Fruit fly (Drosophila melanogaster) whole organism, embryonic: Measurements from ENCODE around the gene CG12118.

Source experiments
- Antp ChIP-seq: fragments of 200-800 bp; sonication (Bioruptor generic); optimal IDR thresholded peaks from 3 replicates; lab custom pipeline; 2016; ENCODE audit warnings: missing biosample characterization, missing genetic modification characterization
- Atf6 ChIP-seq: fragments of 200-800 bp; sonication (Bioruptor generic); IDR thresholded peaks from 2 replicates; pipeline ENCODE4 v1.3.6; 2022; ENCODE audit warnings: missing biosample characterization, missing genetic modification characterization
- Blimp-1 ChIP-seq: fragments of 200-800 bp; sonication (Bioruptor generic); optimal IDR thresholded peaks from 3 replicates; lab custom pipeline; 2018; ENCODE audit warnings: missing biosample characterization, missing genetic modification characterization, mild to moderate bottlenecking, moderate library complexity, missing genetic modification reagents
- CG10321 ChIP-seq: fragments of 200-800 bp; sonication (Bioruptor generic); IDR thresholded peaks from 2 replicates; pipeline ENCODE4 v1.3.6; 2022; ENCODE audit warnings: missing biosample characterization, missing genetic modification characterization
- CG10979 ChIP-seq: fragments of 200-800 bp; sonication (Bioruptor generic); optimal IDR thresholded peaks from 2 replicates; lab custom pipeline; 2018; ENCODE audit warnings: missing biosample characterization, mild to moderate bottlenecking, missing genetic modification characterization, moderate library complexity
- CG11093 ChIP-seq: fragments of 200-800 bp; sonication (Bioruptor generic); IDR thresholded peaks from 3 replicates; pipeline ENCODE4 v1.3.6; 2022; ENCODE audit warnings: missing biosample characterization, missing genetic modification characterization
- CG11560 ChIP-seq: fragments of 200-800 bp; sonication (Bioruptor generic); IDR thresholded peaks from 3 replicates; pipeline ENCODE4 v1.3.6; 2022; ENCODE audit warnings: missing biosample characterization, missing genetic modification characterization
- CG14667 ChIP-seq: fragments of 200-800 bp; sonication (Bioruptor generic); IDR thresholded peaks from 2 replicates; pipeline ENCODE4 v1.3.6; 2022; ENCODE audit warnings: missing biosample characterization, missing genetic modification characterization
- CG15479 ChIP-seq: fragments of 200-800 bp; sonication (Bioruptor generic); optimal IDR thresholded peaks from 3 replicates; lab custom pipeline; 2019; ENCODE audit warnings: missing biosample characterization, mild to moderate bottlenecking, missing genetic modification characterization, moderate library complexity
- CG16863 ChIP-seq: fragments of 200-800 bp; sonication (Bioruptor generic); optimal IDR thresholded peaks from 3 replicates; lab custom pipeline; 2016; ENCODE audit warnings: missing biosample characterization, missing genetic modification characterization
- CG17359 ChIP-seq: fragments of 200-800 bp; sonication (Bioruptor generic); optimal IDR thresholded peaks from 3 replicates; lab custom pipeline; 2018; ENCODE audit warnings: missing biosample characterization, mild to moderate bottlenecking, missing genetic modification characterization, moderate library complexity
- CG17829 ChIP-seq: fragments of 200-800 bp; optimal IDR thresholded peaks from 2 replicates; lab custom pipeline; 2019; ENCODE audit warnings: missing biosample characterization, mild to moderate bottlenecking, missing genetic modification characterization, moderate library complexity
- CG2712 ChIP-seq: fragments of 200-800 bp; optimal IDR thresholded peaks from 3 replicates; lab custom pipeline; 2019; ENCODE audit warnings: missing biosample characterization, mild to moderate bottlenecking, missing genetic modification characterization, moderate library complexity
- CG31441 ChIP-seq: fragments of 200-800 bp; sonication (Bioruptor generic); IDR thresholded peaks from 2 replicates; pipeline ENCODE4 v1.3.6; 2022; ENCODE audit warnings: missing biosample characterization, missing genetic modification characterization
- CG34224 ChIP-seq: fragments of 200-800 bp; sonication (Bioruptor generic); IDR thresholded peaks from 3 replicates; pipeline ENCODE4 v1.3.6; 2022; ENCODE audit warnings: missing biosample characterization, missing genetic modification characterization; ENCODE audit not compliant: partially characterized antibody
- CG34422 ChIP-seq: fragments of 200-800 bp; sonication (Bioruptor generic); IDR thresholded peaks from 3 replicates; pipeline ENCODE4 v1.3.6; 2022; ENCODE audit warnings: missing biosample characterization, missing genetic modification characterization
- CG4404 ChIP-seq: fragments of 200-800 bp; sonication (Bioruptor generic); IDR thresholded peaks from 2 replicates; pipeline ENCODE4 v1.3.6; 2022; ENCODE audit warnings: missing biosample characterization, missing genetic modification characterization
- CG4820 ChIP-seq: fragments of 200-800 bp; sonication (Bioruptor generic); optimal IDR thresholded peaks from 3 replicates; lab custom pipeline; 2016; ENCODE audit warnings: missing biosample characterization, missing genetic modification characterization
- CG6272 ChIP-seq: fragments of 200-800 bp; sonication (Bioruptor generic); IDR thresholded peaks from 2 replicates; pipeline ENCODE4 v1.3.6; 2022; ENCODE audit warnings: missing biosample characterization, missing genetic modification characterization
- CG6689 ChIP-seq: fragments of 200-800 bp; sonication (Bioruptor generic); IDR thresholded peaks from 2 replicates; pipeline ENCODE4 v1.3.6; 2022; ENCODE audit warnings: missing biosample characterization, missing genetic modification characterization
- CG7745 ChIP-seq: fragments of 200-800 bp; sonication (Bioruptor generic); optimal IDR thresholded peaks from 2 replicates; lab custom pipeline; 2018; ENCODE audit warnings: missing biosample characterization, mild to moderate bottlenecking, missing genetic modification characterization, moderate library complexity
- CG7839 ChIP-seq: fragments of 200-800 bp; sonication (Bioruptor generic); optimal IDR thresholded peaks from 3 replicates; lab custom pipeline; 2018; ENCODE audit warnings: missing biosample characterization, mild to moderate bottlenecking, missing genetic modification characterization, moderate library complexity
- CG8388 ChIP-seq: fragments of 200-800 bp; sonication (Bioruptor generic); optimal IDR thresholded peaks from 2 replicates; lab custom pipeline; 2019; ENCODE audit warnings: missing biosample characterization, mild to moderate bottlenecking, missing genetic modification characterization, moderate library complexity
- Chrac-16 ChIP-seq: fragments of 200-800 bp; sonication (Bioruptor generic); optimal IDR thresholded peaks from 3 replicates; lab custom pipeline; 2016; ENCODE audit warnings: missing biosample characterization, missing genetic modification characterization
- Ets65A ChIP-seq: fragments of 200-800 bp; sonication (Bioruptor generic); peaks from one replicate; lab custom pipeline; 2016; ENCODE audit warnings: missing biosample characterization, missing genetic modification characterization
- Gug ChIP-seq: fragments of 200-800 bp; sonication (Bioruptor generic); IDR thresholded peaks from 4 replicates; pipeline ENCODE4 v1.3.6; 2022; ENCODE audit warnings: missing biosample characterization, missing genetic modification characterization
- Hr39 ChIP-seq: fragments of >200 bp; optimal IDR thresholded peaks from 2 replicates; lab custom pipeline; 2017
- Optix ChIP-seq: fragments of 200-800 bp; sonication (Bioruptor generic); IDR thresholded peaks from 3 replicates; pipeline ENCODE4 v1.3.6; 2022; ENCODE audit warnings: missing biosample characterization, missing genetic modification characterization
- Ptx1 ChIP-seq: fragments of 200-800 bp; sonication (Bioruptor generic); IDR thresholded peaks from 2 replicates; pipeline ENCODE4 v1.3.6; 2022; ENCODE audit warnings: missing biosample characterization, missing genetic modification characterization
- Rx ChIP-seq: fragments of 200-800 bp; sonication (Bioruptor generic); IDR thresholded peaks from 2 replicates; pipeline ENCODE4 v1.3.6; 2022; ENCODE audit warnings: missing biosample characterization, missing genetic modification characterization
- bab2 ChIP-seq: fragments of 200-800 bp; sonication (Bioruptor generic); optimal IDR thresholded peaks from 2 replicates; lab custom pipeline; 2016; ENCODE audit warnings: missing biosample characterization, missing genetic modification characterization
- btn ChIP-seq: fragments of 200-800 bp; sonication (Bioruptor generic); optimal IDR thresholded peaks from 2 replicates; lab custom pipeline; 2016; ENCODE audit warnings: missing biosample characterization, missing genetic modification characterization
- chif ChIP-seq, 2 experiments: fragments of 200-800 bp; sonication (Bioruptor generic); optimal IDR thresholded peaks; 3 replicates each; lab custom pipeline; 2016; ENCODE audit warnings: missing biosample characterization in 2 of 2, missing genetic modification characterization in 2 of 2
- ci ChIP-seq: fragments of 200-800 bp; sonication (Bioruptor generic); IDR thresholded peaks from 3 replicates; pipeline ENCODE4 v1.3.6; 2022; ENCODE audit warnings: missing biosample characterization, missing genetic modification characterization
- danr ChIP-seq: fragments of 200-800 bp; sonication (Bioruptor generic); IDR thresholded peaks from 2 replicates; pipeline ENCODE4 v1.3.6; 2022; ENCODE audit warnings: missing biosample characterization, missing genetic modification characterization
- dysf ChIP-seq: fragments of 200-800 bp; sonication (Bioruptor generic); IDR thresholded peaks from 3 replicates; pipeline ENCODE4 v1.3.6; 2022; ENCODE audit warnings: missing biosample characterization, missing genetic modification characterization
- eve ChIP-seq, 2 experiments: fragments of >200 bp; optimal IDR thresholded peaks; 2 replicates each; lab custom pipeline; 2017; ENCODE audit warnings: missing biosample characterization in 2 of 2, missing genetic modification characterization in 2 of 2
- fd96Cb ChIP-seq: fragments of 200-800 bp; sonication (Bioruptor generic); optimal IDR thresholded peaks from 2 replicates; lab custom pipeline; 2018; ENCODE audit warnings: missing biosample characterization, mild to moderate bottlenecking, missing genetic modification characterization, moderate library complexity
- grau ChIP-seq: fragments of 200-800 bp; optimal IDR thresholded peaks from 3 replicates; lab custom pipeline; 2019; ENCODE audit warnings: missing biosample characterization, mild to moderate bottlenecking, missing genetic modification characterization, moderate library complexity
- hkb ChIP-seq, 2 experiments: fragments of 200-800 bp in 1 of 2; fragments of >200 bp in 1 of 2; sonication (Bioruptor generic) in 1 of 2; IDR thresholded peaks in 1 of 2; optimal IDR thresholded peaks in 1 of 2; 2 replicates each; pipeline versions ENCODE4 v1.3.6 to Lab custom; 2017 to 2022; ENCODE audit warnings: missing biosample characterization in 1 of 2, missing genetic modification characterization in 1 of 2
- nmo ChIP-seq: fragments of 200-800 bp; sonication (Bioruptor generic); optimal IDR thresholded peaks from 2 replicates; lab custom pipeline; 2018; ENCODE audit warnings: missing biosample characterization, mild to moderate bottlenecking, missing genetic modification characterization, moderate library complexity
- otp ChIP-seq: fragments of 200-800 bp; sonication (Bioruptor generic); IDR thresholded peaks from 3 replicates; pipeline ENCODE4, ENCODE4 v1.3.6; 2022; ENCODE audit warnings: missing biosample characterization, missing genetic modification characterization
- phol ChIP-seq: fragments of 200-800 bp; sonication (Bioruptor generic); optimal IDR thresholded peaks from 3 replicates; lab custom pipeline; 2018; ENCODE audit warnings: missing biosample characterization, mild to moderate bottlenecking, missing genetic modification characterization, moderate library complexity
- pnt ChIP-seq: fragments of 200-800 bp; sonication (Bioruptor generic); optimal IDR thresholded peaks from 3 replicates; lab custom pipeline; 2016; ENCODE audit warnings: missing biosample characterization, missing genetic modification characterization
- ranshi ChIP-seq: fragments of 200-800 bp; sonication (Bioruptor generic); IDR thresholded peaks from 2 replicates; pipeline ENCODE4 v1.3.6; 2022; ENCODE audit warnings: missing biosample characterization, missing genetic modification characterization
- row ChIP-seq: fragments of 200-800 bp; sonication (Bioruptor generic); IDR thresholded peaks from 3 replicates; pipeline ENCODE4 v1.3.6; 2022; ENCODE audit warnings: missing biosample characterization, missing genetic modification characterization
- sens ChIP-seq: fragments of 200-800 bp; sonication (Bioruptor generic); peaks from one replicate; lab custom pipeline; 2016; ENCODE audit warnings: missing biosample characterization, missing genetic modification characterization
- slp2 ChIP-seq: fragments of 200-800 bp; sonication (Bioruptor generic); optimal IDR thresholded peaks from 2 replicates; lab custom pipeline; 2016; ENCODE audit warnings: missing biosample characterization, missing genetic modification characterization
- vvl ChIP-seq: fragments of 200-800 bp; sonication (Bioruptor generic); IDR thresholded peaks from 2 replicates; pipeline ENCODE4 v1.3.6; 2022; ENCODE audit warnings: missing biosample characterization, missing genetic modification characterization
- wor ChIP-seq: fragments of 200-800 bp; sonication (Bioruptor generic); IDR thresholded peaks from 2 replicates; pipeline ENCODE4 v1.3.6; 2022; ENCODE audit warnings: missing biosample characterization, missing genetic modification characterization
- zfh1 ChIP-seq: fragments of 200-800 bp; sonication (Bioruptor generic); IDR thresholded peaks from 3 replicates; pipeline ENCODE4 v1.3.6; 2022; ENCODE audit warnings: missing biosample characterization, missing genetic modification characterization

CG12118 gene

DNA sequence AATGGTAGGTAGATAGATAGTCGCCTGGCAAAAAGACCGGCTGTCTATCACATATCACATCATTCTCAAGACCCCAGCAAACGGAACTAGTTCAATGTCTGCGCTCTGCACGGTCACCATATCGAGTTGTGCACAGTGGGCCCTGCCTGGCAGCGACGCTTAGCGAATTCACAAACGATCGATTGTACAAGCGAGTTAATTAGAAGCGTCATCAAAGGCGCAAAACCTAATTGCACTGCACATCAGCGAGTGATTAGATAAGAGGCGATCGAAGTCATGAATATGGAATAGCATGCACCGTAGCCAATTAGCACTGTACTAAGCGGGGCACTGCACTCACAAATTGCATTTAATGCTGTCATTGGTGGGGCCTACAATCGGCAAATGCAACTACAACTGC is 24.2 kb upstream of the CG12118 start (continued):
- 0 out of 3 replicates have a peak, but pooled peaks have one; percentile 37 for TF ChIP-seq CG11560 (tag; lab: Robert Waterston, UW)
- peak; percentile 80 for TF ChIP-seq grau (tag; lab: Kevin White, UChicago)
- no peak for TF ChIP-seq slp2 (GFP tag; lab: Kevin White, UChicago)
- TF ChIP-seq Ets65A (GFP tag; lab: Kevin White, UChicago) = peak; percentile 85
- TF ChIP-seq CG7745 (tag; lab: Kevin White, UChicago) = no peak
- TF ChIP-seq bab2 (GFP tag; lab: Kevin White, UChicago) = peak; percentile 13
- TF ChIP-seq fd96Cb (tag; lab: Kevin White, UChicago) = peak; percentile 35
- 0 out of 3 replicates have a peak, but pooled peaks have one; percentile 25 for TF ChIP-seq otp (GFP tag; lab: Robert Waterston, UW)
- TF ChIP-seq Hr39 (lab: Kevin White, UChicago) = no peak
- TF ChIP-seq wor (GFP tag; lab: Robert Waterston, UW) = 0 out of 2 replicates have a peak, but pooled peaks have one; percentile 24
- TF ChIP-seq CG11093 (GFP tag; lab: Robert Waterston, UW) = peak; percentile 41; the same call in 1 of the 3 replicates
- TF ChIP-seq CG34422 (GFP tag; lab: Robert Waterston, UW) = peak; percentile 33; the same call in 1 of the 3 replicates
- no peak for TF ChIP-seq CG34224
- TF ChIP-seq CG10321 (GFP tag; lab: Robert Waterston, UW) = no peak
- peak; percentile 14 for TF ChIP-seq CG4820 (GFP tag; lab: Kevin White, UChicago)
- TF ChIP-seq vvl (GFP tag; lab: Robert Waterston, UW) = 0 out of 2 replicates have a peak, but pooled peaks have one; percentile 17
- TF ChIP-seq CG7839 (tag; lab: Kevin White, UChicago) = peak; percentile 23
- TF ChIP-seq chif (GFP tag; optimal IDR thresholded peaks at IDR 0.05; lab: Kevin White, UChicago) = peak in 1 of 2 experiments; percentile 17
- peak; percentile 32 for TF ChIP-seq Antp
- TF ChIP-seq CG4404 (GFP tag; lab: Robert Waterston, UW) = peak; percentile 42; the same call in 1 of the 2 replicates
- TF ChIP-seq CG6272 = 0 out of 2 replicates have a peak, but pooled peaks have one; percentile 27
- TF ChIP-seq pnt (GFP tag; lab: Kevin White, UChicago) = peak; percentile 15
- TF ChIP-seq Gug (GFP tag; lab: Robert Waterston, UW) = peak; percentile 54; the same call in 2 of the 4 replicates
- TF ChIP-seq zfh1 = peak; percentile 49; the same call in 1 of the 3 replicates
- peak; percentile 16; the same call in 1 of the 2 replicates for TF ChIP-seq CG31441
- peak; percentile 64; the same call in 1 of the 3 replicates for TF ChIP-seq ci (GFP tag; lab: Robert Waterston, UW)
- TF ChIP-seq CG10979 (tag; lab: Kevin White, UChicago) = peak; percentile 36
- peak; percentile 66 for TF ChIP-seq row (GFP tag; lab: Robert Waterston, UW)
- TF ChIP-seq danr (GFP tag; lab: Robert Waterston, UW) = no peak
- no peak for TF ChIP-seq CG15479 (GFP tag; lab: Kevin White, UChicago)
- TF ChIP-seq Ptx1 (GFP tag; lab: Robert Waterston, UW) = peak; percentile 40; the same call in 1 of the 2 replicates
- TF ChIP-seq Chrac-16 (GFP tag; lab: Kevin White, UChicago) = no peak
- TF ChIP-seq CG17829 = peak; percentile 6
- TF ChIP-seq btn (GFP tag; lab: Kevin White, UChicago) = peak; percentile 14
- TF ChIP-seq Optix (GFP tag; lab: Robert Waterston, UW) = peak; percentile 51; the same call in 1 of the 3 replicates
- peak; percentile 0 for TF ChIP-seq CG8388 (GFP tag; lab: Kevin White, UChicago)
- peak; percentile 23 for TF ChIP-seq phol
- peak; percentile 45; the same call in 1 of the 3 replicates for TF ChIP-seq dysf (GFP tag; lab: Robert Waterston, UW)
- peak; percentile 29; the same call in 1 of the 2 replicates for TF ChIP-seq ranshi (GFP tag; lab: Robert Waterston, UW)
- TF ChIP-seq CG14667 (GFP tag; lab: Robert Waterston, UW) = 0 out of 2 replicates have a peak, but pooled peaks have one; percentile 20
- TF ChIP-seq CG2712 = peak; percentile 32
- no peak for TF ChIP-seq eve (GFP tag; optimal IDR thresholded peaks at IDR 0.05; lab: Kevin White, UChicago)
- TF ChIP-seq hkb (optimal IDR thresholded peaks at IDR 0.05; lab: Kevin White, UChicago) = no peak
- TF ChIP-seq hkb (GFP tag; IDR thresholded peaks at IDR 0.05; lab: Robert Waterston, UW) = 0 out of 2 replicates have a peak, but pooled peaks have one; percentile 19
- TF ChIP-seq Rx = peak; percentile 39
- TF ChIP-seq CG17359 (tag; lab: Kevin White, UChicago) = peak; percentile 31
- no peak for TF ChIP-seq Atf6
- peak; percentile 20 for TF ChIP-seq nmo
- peak; percentile 2 for TF ChIP-seq CG16863
- TF ChIP-seq Blimp-1 = peak; percentile 22
- peak; percentile 54 for TF ChIP-seq sens (GFP tag; lab: Kevin White, UChicago)
- peak; percentile 24; the same call in 1 of the 2 replicates for TF ChIP-seq CG6689 (GFP tag; lab: Robert Waterston, UW)
